Fruit fly (Drosophila melanogaster): ENCODE data around the gene Mip.

The Mip gene

DNA sequence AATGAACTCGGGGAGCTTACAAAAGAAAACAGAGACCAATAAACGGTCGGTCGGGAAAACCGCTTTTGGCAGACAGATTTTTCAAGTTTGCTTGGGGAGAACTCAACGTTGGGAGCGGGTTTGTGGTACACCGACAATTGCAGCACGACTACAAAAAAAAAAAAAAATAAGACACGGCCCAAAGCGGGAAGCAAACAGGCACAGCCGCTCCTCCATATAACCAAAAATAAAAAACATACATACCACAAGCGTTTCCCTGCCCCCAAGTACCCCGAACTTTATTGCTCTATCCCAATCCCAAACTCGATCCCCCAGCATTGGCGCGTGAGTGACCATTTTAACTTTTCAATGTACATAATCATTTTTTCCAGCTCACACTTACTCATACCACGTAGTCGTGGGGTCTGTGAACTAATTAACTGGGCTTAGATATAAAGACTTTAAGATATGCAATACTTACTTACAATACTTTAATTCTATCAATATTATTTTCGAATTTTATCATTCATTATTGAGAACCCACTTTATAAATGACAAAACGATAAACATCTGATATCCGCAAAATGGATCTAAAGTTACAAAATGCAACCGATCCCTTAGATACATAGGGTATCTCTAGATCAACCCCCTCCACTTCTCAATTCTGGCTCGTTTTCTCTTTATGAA lies 25.6 kb upstream of the Mip start:
- TF ChIP-seq CG34367 (tag; optimal IDR thresholded peaks at IDR 0.05) (no peak), Ets98B (GFP tag; IDR thresholded peaks at IDR 0.05) (peak; percentile 53; the same call in 1 of the 2 replicates), CG32121 (GFP tag; IDR thresholded peaks at IDR 0.05) (peak; percentile 47; the same call in 1 of the 2 replicates), CG13204 (GFP tag; optimal IDR thresholded peaks at IDR 0.05) (no peak), Snoo (tag; optimal IDR thresholded peaks at IDR 0.05) (no peak), CG8301 (tag; optimal IDR thresholded peaks at IDR 0.05) (peak; percentile 52), EcR (GFP tag; optimal IDR thresholded peaks at IDR 0.05) (no peak), Pif1B (GFP tag; optimal IDR thresholded peaks at IDR 0.05) (no peak), D1 (tag; optimal IDR thresholded peaks at IDR 0.05) (no peak), CG14655 (GFP tag; optimal IDR thresholded peaks at IDR 0.05) (peak; percentile 48), gl (tag; optimal IDR thresholded peaks at IDR 0.05) (no peak), CG15710 (tag; optimal IDR thresholded peaks at IDR 0.05) (no peak), CG12605 (GFP tag; IDR thresholded peaks at IDR 0.05) (no peak), CG9948 (tag; optimal IDR thresholded peaks at IDR 0.05) (no peak), CG8159 (tag; optimal IDR thresholded peaks at IDR 0.05) (no peak), CG4496 (GFP tag; IDR thresholded peaks at IDR 0.05) (peak; percentile 67; the same call in 2 of the 3 replicates), CG17806 (tag; optimal IDR thresholded peaks at IDR 0.05) (no peak), CG10348 (GFP tag; IDR thresholded peaks at IDR 0.05) (no peak), fd96Ca (GFP tag; IDR thresholded peaks at IDR 0.05) (peak; percentile 46; the same call in 2 of the 3 replicates), Pif1A (GFP tag; optimal IDR thresholded peaks at IDR 0.05) (no peak), rn (GFP tag; IDR thresholded peaks at IDR 0.05) (no peak)

DNA sequence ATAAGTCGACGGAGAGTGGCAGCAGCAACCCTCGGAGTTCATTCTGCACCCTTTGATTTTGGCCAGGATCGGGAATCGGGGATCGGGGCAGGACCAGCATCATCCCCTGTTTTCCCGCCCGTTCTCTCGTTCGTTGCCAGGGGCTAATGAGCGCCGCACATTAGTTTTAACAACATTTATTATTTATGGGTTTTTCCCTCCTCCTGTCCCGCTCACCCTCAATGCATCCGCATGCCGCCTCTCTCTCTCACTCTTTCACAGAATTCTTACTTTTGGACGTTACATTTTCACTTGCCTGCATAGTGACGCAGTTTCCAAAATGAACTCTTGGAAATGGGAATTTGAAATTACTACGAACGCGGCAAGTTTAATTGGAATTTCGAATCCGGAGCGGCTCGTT lies 17.5 kb upstream of the Mip start:
- TF ChIP-seq CG14655 (GFP tag; optimal IDR thresholded peaks at IDR 0.05) (no peak), CG32121 (GFP tag; IDR thresholded peaks at IDR 0.05) (no peak), CG15710 (tag; optimal IDR thresholded peaks at IDR 0.05) (no peak), CG12605 (GFP tag; IDR thresholded peaks at IDR 0.05) (no peak), CG8159 (tag; optimal IDR thresholded peaks at IDR 0.05) (no peak), Pif1A (GFP tag; optimal IDR thresholded peaks at IDR 0.05) (no peak), CG13204 (GFP tag; optimal IDR thresholded peaks at IDR 0.05) (no peak), CG17806 (tag; optimal IDR thresholded peaks at IDR 0.05) (no peak), CG4496 (GFP tag; IDR thresholded peaks at IDR 0.05) (no peak), D1 (tag; optimal IDR thresholded peaks at IDR 0.05) (no peak), Snoo (tag; optimal IDR thresholded peaks at IDR 0.05) (no peak), CG10348 (GFP tag; IDR thresholded peaks at IDR 0.05) (no peak), CG8301 (tag; optimal IDR thresholded peaks at IDR 0.05) (no peak), Pif1B (GFP tag; optimal IDR thresholded peaks at IDR 0.05) (no peak), fd96Ca (GFP tag; IDR thresholded peaks at IDR 0.05) (no peak), CG9948 (tag; optimal IDR thresholded peaks at IDR 0.05) (no peak), Ets98B (GFP tag; IDR thresholded peaks at IDR 0.05) (no peak)

DNA sequence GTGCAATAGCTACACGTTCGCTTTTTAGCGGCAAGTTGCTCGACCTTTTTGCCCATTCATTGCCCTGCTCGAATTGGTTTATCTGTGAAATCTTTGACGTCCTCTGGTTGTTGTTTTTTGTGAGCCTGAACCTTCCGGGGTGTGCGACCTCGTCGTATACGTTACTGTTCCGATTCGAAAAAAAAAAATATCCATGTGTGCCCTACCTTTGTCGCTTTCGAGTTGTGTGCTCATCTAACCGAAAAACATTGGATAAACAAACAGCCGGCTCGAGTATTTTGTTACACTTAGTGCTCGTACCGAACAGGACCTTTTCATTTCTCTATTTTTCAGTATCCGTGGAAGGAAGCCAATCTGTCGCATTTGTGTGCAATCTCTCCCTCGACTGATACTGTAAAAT lies 14.6 kb upstream of the Mip start:
- TF ChIP-seq CG8159 (tag; optimal IDR thresholded peaks at IDR 0.05): no peak
- no peak for TF ChIP-seq gl (tag; optimal IDR thresholded peaks at IDR 0.05)
- no peak for TF ChIP-seq EcR (GFP tag; optimal IDR thresholded peaks at IDR 0.05)
- TF ChIP-seq CG12605 (GFP tag; IDR thresholded peaks at IDR 0.05): no peak
- no peak for TF ChIP-seq rn (GFP tag; IDR thresholded peaks at IDR 0.05)
- TF ChIP-seq CG10348 (GFP tag; IDR thresholded peaks at IDR 0.05): no peak
- TF ChIP-seq CG17806 (tag; optimal IDR thresholded peaks at IDR 0.05): no peak
- no peak for TF ChIP-seq Pif1B (GFP tag; optimal IDR thresholded peaks at IDR 0.05)
- TF ChIP-seq CG15710 (tag; optimal IDR thresholded peaks at IDR 0.05): no peak
- TF ChIP-seq CG4496 (GFP tag; IDR thresholded peaks at IDR 0.05): no peak
- TF ChIP-seq D1 (tag; optimal IDR thresholded peaks at IDR 0.05): no peak
- TF ChIP-seq CG9948 (tag; optimal IDR thresholded peaks at IDR 0.05): no peak
- no peak for TF ChIP-seq fd96Ca (GFP tag; IDR thresholded peaks at IDR 0.05)

DNA sequence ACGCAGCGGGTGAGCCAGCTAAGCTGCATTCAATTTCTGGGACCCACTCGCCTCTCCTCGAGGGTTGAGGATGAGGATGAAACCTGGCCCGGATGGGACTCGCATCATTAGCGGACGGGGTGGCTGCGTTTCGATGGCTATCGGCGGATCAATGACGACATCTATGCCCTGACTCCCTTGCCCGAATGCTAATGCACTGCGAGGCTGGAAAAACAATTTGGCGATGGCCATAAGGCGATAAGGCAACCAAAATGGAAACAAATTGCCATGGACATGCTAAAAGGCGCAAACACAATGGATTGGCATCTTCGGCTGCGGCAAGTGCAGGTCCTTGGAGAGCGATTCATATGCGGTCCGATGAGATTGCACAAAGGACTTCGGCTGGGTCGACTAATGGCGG lies 13.5 kb upstream of the Mip start:
- no peak for TF ChIP-seq D1 (tag; optimal IDR thresholded peaks at IDR 0.05)
- no peak for TF ChIP-seq fd96Ca (GFP tag; IDR thresholded peaks at IDR 0.05)
- TF ChIP-seq Snoo (tag; optimal IDR thresholded peaks at IDR 0.05): no peak
- TF ChIP-seq CG17806 (tag; optimal IDR thresholded peaks at IDR 0.05): no peak
- no peak for TF ChIP-seq CG15710 (tag; optimal IDR thresholded peaks at IDR 0.05)
- TF ChIP-seq CG4496 (GFP tag; IDR thresholded peaks at IDR 0.05): no peak
- no peak for TF ChIP-seq Pif1B (GFP tag; optimal IDR thresholded peaks at IDR 0.05)
- no peak for TF ChIP-seq CG12605 (GFP tag; IDR thresholded peaks at IDR 0.05)

DNA sequence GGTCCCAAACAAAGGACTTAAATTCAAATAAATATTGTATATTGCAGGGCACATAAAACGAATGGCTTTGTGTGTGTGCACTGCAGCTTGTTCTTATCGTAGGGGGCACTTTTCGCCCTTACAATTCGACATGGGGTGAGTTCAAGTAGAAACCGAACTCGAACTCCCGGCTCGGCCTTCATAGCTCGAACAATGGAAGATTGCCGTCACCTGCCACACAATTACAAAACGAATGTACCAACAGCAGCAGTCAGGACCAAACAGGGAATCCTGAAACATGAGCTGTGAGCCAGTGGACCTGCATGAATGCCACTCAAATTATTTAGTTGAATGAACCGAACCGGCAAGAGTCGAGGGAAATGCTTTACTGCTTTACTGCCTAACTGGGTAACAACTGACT lies 12.5 kb upstream of the Mip start:
- TF ChIP-seq rn (GFP tag; IDR thresholded peaks at IDR 0.05) (no peak), Snoo (tag; optimal IDR thresholded peaks at IDR 0.05) (no peak), CG8301 (tag; optimal IDR thresholded peaks at IDR 0.05) (no peak), CG34367 (tag; optimal IDR thresholded peaks at IDR 0.05) (no peak), fd96Ca (GFP tag; IDR thresholded peaks at IDR 0.05) (no peak), Ets98B (GFP tag; IDR thresholded peaks at IDR 0.05) (no peak), CG17806 (tag; optimal IDR thresholded peaks at IDR 0.05) (no peak)

DNA sequence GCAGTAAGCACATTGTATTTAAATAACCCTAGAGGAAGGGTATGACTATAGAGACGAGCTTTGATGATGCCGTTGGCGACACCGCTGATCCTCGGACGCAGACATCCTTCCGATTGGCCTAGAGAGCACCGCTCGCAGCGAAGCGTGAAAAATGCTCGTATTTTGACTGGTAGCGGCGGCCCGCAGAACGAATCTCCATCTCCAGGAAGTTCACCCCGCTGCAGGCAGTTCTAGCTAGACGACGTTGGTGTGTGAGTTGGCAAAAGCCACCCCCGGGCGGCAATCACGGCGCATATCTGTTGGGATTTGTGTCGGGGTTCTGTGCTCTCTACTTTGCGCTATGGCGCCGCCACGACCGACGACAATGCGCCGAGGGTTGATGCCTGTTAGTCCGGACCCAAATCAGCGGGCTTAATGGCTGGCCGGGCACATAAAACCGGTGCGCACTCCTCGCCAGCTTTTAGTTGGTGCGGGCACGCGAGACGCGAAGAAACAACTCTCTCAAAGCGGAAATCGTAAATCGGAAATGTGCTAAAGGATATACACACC lies 9.8 kb upstream of the Mip start, which contains the start of gene tap:
TSS of gene tap (plus strand) at position 458 of the 549 bp plus-strand sequence.
- TF ChIP-seq rn (GFP tag; IDR thresholded peaks at IDR 0.05) (no peak), gl (tag; optimal IDR thresholded peaks at IDR 0.05) (no peak), CG34367 (tag; optimal IDR thresholded peaks at IDR 0.05) (no peak), EcR (GFP tag; optimal IDR thresholded peaks at IDR 0.05) (no peak), Pif1A (GFP tag; optimal IDR thresholded peaks at IDR 0.05) (no peak), CG15710 (tag; optimal IDR thresholded peaks at IDR 0.05) (no peak), Snoo (tag; optimal IDR thresholded peaks at IDR 0.05) (no peak), CG14655 (GFP tag; optimal IDR thresholded peaks at IDR 0.05) (no peak), CG10348 (GFP tag; IDR thresholded peaks at IDR 0.05) (no peak), CG8159 (tag; optimal IDR thresholded peaks at IDR 0.05) (no peak), Pif1B (GFP tag; optimal IDR thresholded peaks at IDR 0.05) (no peak), CG13204 (GFP tag; optimal IDR thresholded peaks at IDR 0.05) (no peak), D1 (tag; optimal IDR thresholded peaks at IDR 0.05) (no peak), CG17806 (tag; optimal IDR thresholded peaks at IDR 0.05) (no peak), CG12605 (GFP tag; IDR thresholded peaks at IDR 0.05) (no peak), CG8301 (tag; optimal IDR thresholded peaks at IDR 0.05) (no peak), CG32121 (GFP tag; IDR thresholded peaks at IDR 0.05) (no peak), Ets98B (GFP tag; IDR thresholded peaks at IDR 0.05) (no peak)
